Fruit fly (Drosophila melanogaster): ENCODE measurements around the gene tnc.
A peak's percentile ranks its signal among the peaks of the same experiment; 100 is the strongest.

The tnc gene

dm6 chr3R:25051441-25052097, 67.4 kb downstream of the tnc start (continued):
- TF ChIP-seq CG8388 (GFP tag; optimal IDR thresholded peaks at IDR 0.05) (no peak), CG3847 (GFP tag; IDR thresholded peaks at IDR 0.05) (no peak), Chrac-16 (GFP tag; optimal IDR thresholded peaks at IDR 0.05) (no peak), eve (GFP tag; optimal IDR thresholded peaks at IDR 0.05) (peak in 1 of 2 experiments; percentile 62), Aef1 (GFP tag; IDR thresholded peaks at IDR 0.05) (peak; percentile 24; the same call in 1 of the 3 replicates), Adf1 (GFP tag; IDR thresholded peaks at IDR 0.05) (peak; percentile 25; the same call in 1 of the 2 replicates), CG11456 (GFP tag; IDR thresholded peaks at IDR 0.05) (no peak), oc (tag; optimal IDR thresholded peaks at IDR 0.05) (no peak), sd (tag; optimal IDR thresholded peaks at IDR 0.05) (peak; percentile 93), zf30C (GFP tag; optimal IDR thresholded peaks at IDR 0.05) (peak; percentile 16), kay (GFP tag; optimal IDR thresholded peaks at IDR 0.05) (no peak), CG5180 (GFP tag; optimal IDR thresholded peaks at IDR 0.05) (no peak), Mad (GFP tag; optimal IDR thresholded peaks at IDR 0.05) (no peak), grn (GFP tag; optimal IDR thresholded peaks at IDR 0.05) (peak; percentile 18), bcd (GFP tag; optimal IDR thresholded peaks at IDR 0.05) (no peak), Lhr (GFP tag; optimal IDR thresholded peaks at IDR 0.05) (no peak), repo (GFP tag; optimal IDR thresholded peaks at IDR 0.05) (no peak), Eip74EF (GFP tag; optimal IDR thresholded peaks at IDR 0.05) (no peak), CG17612 (GFP tag; IDR thresholded peaks at IDR 0.05) (no peak), Gug (GFP tag; IDR thresholded peaks at IDR 0.05) (no peak), abd-A (tag; optimal IDR thresholded peaks at IDR 0.05) (no peak), CG13624 (GFP tag; optimal IDR thresholded peaks at IDR 0.05) (peak; percentile 21), CG10462 (GFP tag; optimal IDR thresholded peaks at IDR 0.05) (no peak), fd64A (GFP tag; optimal IDR thresholded peaks at IDR 0.05) (no peak), tin (GFP tag; optimal IDR thresholded peaks at IDR 0.05) (no peak), gem (tag; optimal IDR thresholded peaks at IDR 0.05) (peak; percentile 24), Camta (GFP tag; optimal IDR thresholded peaks at IDR 0.05) (no peak), CG14441 (GFP tag; IDR thresholded peaks at IDR 0.05) (peak; percentile 44; the same call in 1 of the 2 replicates), CG11504 (tag; optimal IDR thresholded peaks at IDR 0.05) (no peak), cas (GFP tag; IDR thresholded peaks at IDR 0.05) (no peak), Mes4 (GFP tag; optimal IDR thresholded peaks at IDR 0.05) (no peak), CG17328 (GFP tag; IDR thresholded peaks at IDR 0.05) (no peak), lilli (GFP tag; optimal IDR thresholded peaks at IDR 0.05) (peak; percentile 3), Ets65A (GFP tag) (no peak), Hey (tag; optimal IDR thresholded peaks at IDR 0.05) (peak; percentile 50), CG9876 (GFP tag; optimal IDR thresholded peaks at IDR 0.05) (no peak), Mrtf (GFP tag; IDR thresholded peaks at IDR 0.05) (no peak), CG31224 (GFP tag; IDR thresholded peaks at IDR 0.05) (no peak), CG10565 (GFP tag; optimal IDR thresholded peaks at IDR 0.05) (no peak), tap (tag; optimal IDR thresholded peaks at IDR 0.05) (no peak), CG15269 (tag; optimal IDR thresholded peaks at IDR 0.05) (no peak), peb (GFP tag; IDR thresholded peaks at IDR 0.05) (no peak), ttk (GFP tag; IDR thresholded peaks at IDR 0.05) (no peak), CG18476 (GFP tag; optimal IDR thresholded peaks at IDR 0.05) (no peak), CG31365 (tag; optimal IDR thresholded peaks at IDR 0.05) (no peak), CG16863 (GFP tag; optimal IDR thresholded peaks at IDR 0.05) (no peak), tll (GFP tag; optimal IDR thresholded peaks at IDR 0.05) (no peak), esg (GFP tag; conservative IDR thresholded peaks at IDR 0.05) (no peak), CG11723 (GFP tag; optimal IDR thresholded peaks at IDR 0.05) (no peak), sug (tag; optimal IDR thresholded peaks at IDR 0.05) (peak; percentile 3), row (GFP tag; IDR thresholded peaks at IDR 0.05) (peak; percentile 52)
